Fruit fly (Drosophila melanogaster): Measurements from ENCODE around the gene CG14292.

CG14292 gene

dm6 chr3R:18928918-18929705 lies 23.7 kb upstream of the CG14292 start, which contains the start of gene CG42613 (continued):
- TF ChIP-seq sd (tag; optimal IDR thresholded peaks at IDR 0.05), result no peak
- TF ChIP-seq TFAM (GFP tag; optimal IDR thresholded peaks at IDR 0.05), result peak; percentile 26
- peak; percentile 16 for TF ChIP-seq pum (GFP tag; optimal IDR thresholded peaks at IDR 0.05)
- TF ChIP-seq Myb (GFP tag; optimal IDR thresholded peaks at IDR 0.05), result peak; percentile 46
- TF ChIP-seq Mad (GFP tag; optimal IDR thresholded peaks at IDR 0.05), result peak; percentile 47
- no peak for TF ChIP-seq CG14667 (GFP tag; IDR thresholded peaks at IDR 0.05)
- TF ChIP-seq CG14860 (GFP tag; IDR thresholded peaks at IDR 0.05; ENCODE audit: partially characterized antibody), result no peak
- no peak for TF ChIP-seq Ravus (GFP tag; IDR thresholded peaks at IDR 0.05)
- TF ChIP-seq ATbp (GFP tag; optimal IDR thresholded peaks at IDR 0.05), result peak; percentile 77
- TF ChIP-seq ham (GFP tag; IDR thresholded peaks at IDR 0.05), result no peak
- peak; percentile 69 for TF ChIP-seq Doc3 (GFP tag; IDR thresholded peaks at IDR 0.05; ENCODE audit: partially characterized antibody)
- TF ChIP-seq CG10267 (tag; optimal IDR thresholded peaks at IDR 0.05), result peak; percentile 50
- TF ChIP-seq Trl (optimal IDR thresholded peaks at IDR 0.05), result peak; percentile 21 to 36
- peak; percentile 79 for TF ChIP-seq Trl (GFP tag; optimal IDR thresholded peaks at IDR 0.05)
- peak; percentile 64; the same call in 1 of the 2 replicates for TF ChIP-seq seq (GFP tag; IDR thresholded peaks at IDR 0.05)
- peak; percentile 69 for TF ChIP-seq Fer3 (tag; optimal IDR thresholded peaks at IDR 0.05)
- no peak for TF ChIP-seq prd (optimal IDR thresholded peaks at IDR 0.05)
- peak; percentile 28 for TF ChIP-seq prd (GFP tag; IDR thresholded peaks at IDR 0.05)
- TF ChIP-seq CG17912 (GFP tag; optimal IDR thresholded peaks at IDR 0.05), result peak; percentile 87
- TF ChIP-seq Lhr (GFP tag; optimal IDR thresholded peaks at IDR 0.05), result peak; percentile 62
- peak; percentile 32 for TF ChIP-seq D19A (tag; optimal IDR thresholded peaks at IDR 0.05)
- no peak for TF ChIP-seq hb (GFP tag; IDR thresholded peaks at IDR 0.05; ENCODE audit: partially characterized antibody)
- peak; percentile 43 to 44 for TF ChIP-seq Hr51 (GFP tag; optimal IDR thresholded peaks at IDR 0.05)
- peak; percentile 39 for TF ChIP-seq Ptx1 (GFP tag; IDR thresholded peaks at IDR 0.05)
- TF ChIP-seq HLH3B (GFP tag; IDR thresholded peaks at IDR 0.05), result peak; percentile 64
- peak; percentile 22; the same call in 1 of the 2 replicates for TF ChIP-seq CG17612 (GFP tag; IDR thresholded peaks at IDR 0.05)
- peak; percentile 19 for TF ChIP-seq Jarid2 (GFP tag; optimal IDR thresholded peaks at IDR 0.05)

dm6 chr3R:18928346-18928917 lies 23.0 kb upstream of the CG14292 start, which contains the start of gene Mpc1:
Gene Mpc1 (minus strand): TSS chr3R:18928659.
- TF ChIP-seq nerfin-2 (GFP tag; IDR thresholded peaks at IDR 0.05; ENCODE audit: partially characterized antibody) (peak; percentile 50), CG9609 (GFP tag; optimal IDR thresholded peaks at IDR 0.05) (no peak), CG17359 (tag; optimal IDR thresholded peaks at IDR 0.05) (no peak), CG15696 (tag; optimal IDR thresholded peaks at IDR 0.05) (peak; percentile 4), org-1 (GFP tag; optimal IDR thresholded peaks at IDR 0.05) (no peak), CG9817 (tag; optimal IDR thresholded peaks at IDR 0.05) (peak; percentile 21), Antp (GFP tag; optimal IDR thresholded peaks at IDR 0.05) (no peak), cwo (GFP tag; optimal IDR thresholded peaks at IDR 0.05) (no peak), wek (GFP tag; optimal IDR thresholded peaks at IDR 0.05) (peak; percentile 2), NFAT (GFP tag; IDR thresholded peaks at IDR 0.05) (peak; percentile 61), tgo (GFP tag; IDR thresholded peaks at IDR 0.05) (no peak), Adf1 (GFP tag; IDR thresholded peaks at IDR 0.05) (peak; percentile 99), CG12104 (GFP tag; optimal IDR thresholded peaks at IDR 0.05) (no peak), chinmo (GFP tag; IDR thresholded peaks at IDR 0.05; ENCODE audit: partially characterized antibody) (peak; percentile 56; the same call in 1 of the 4 replicates), gem (tag; optimal IDR thresholded peaks at IDR 0.05) (peak; percentile 43), CG1233 (GFP tag; optimal IDR thresholded peaks at IDR 0.05) (no peak), pzg (GFP tag; optimal IDR thresholded peaks at IDR 0.05) (peak; percentile 55), Pdp1 (GFP tag; optimal IDR thresholded peaks at IDR 0.05) (peak in 1 of 2 experiments; percentile 98), slbo (GFP tag; IDR thresholded peaks at IDR 0.05) (peak; percentile 55), CG9215 (GFP tag; IDR thresholded peaks at IDR 0.05) (no peak; the same call in 1 of the 2 replicates), CG11695 (GFP tag; IDR thresholded peaks at IDR 0.05) (no peak), Rx (GFP tag; IDR thresholded peaks at IDR 0.05) (no peak)
